Fruit fly (Drosophila melanogaster) whole organism, embryonic: ENCODE results near the gene CG43063.

ENCODE experiments used
- B-H2 ChIP-seq: fragments of 200-800 bp; sonication (Bioruptor generic); optimal IDR thresholded peaks from 2 replicates; lab custom pipeline; 2018; ENCODE audit warnings: missing biosample characterization, mild to moderate bottlenecking, missing genetic modification characterization
- Bdp1 ChIP-seq: fragments of 200-800 bp; sonication (Bioruptor generic); optimal IDR thresholded peaks from 3 replicates; lab custom pipeline; 2016; ENCODE audit warnings: missing biosample characterization, missing genetic modification characterization
- CG10565 ChIP-seq: fragments of 200-800 bp; sonication (Bioruptor generic); optimal IDR thresholded peaks from 3 replicates; lab custom pipeline; 2016; ENCODE audit warnings: missing biosample characterization, mild to moderate bottlenecking, missing genetic modification characterization
- CG11398 ChIP-seq: fragments of 200-800 bp; sonication (Bioruptor generic); optimal IDR thresholded peaks from 2 replicates; lab custom pipeline; 2016; ENCODE audit warnings: missing biosample characterization, missing genetic modification characterization
- CG11696 ChIP-seq: fragments of 200-800 bp; sonication (Bioruptor generic); IDR thresholded peaks from 2 replicates; pipeline ENCODE4 v1.3.6; 2022; ENCODE audit warnings: missing biosample characterization, missing genetic modification characterization
- CG11723 ChIP-seq: fragments of 200-800 bp; sonication (Bioruptor generic); optimal IDR thresholded peaks from 2 replicates; lab custom pipeline; 2017; ENCODE audit warnings: missing biosample characterization, mild to moderate bottlenecking, missing genetic modification characterization
- CG12299 ChIP-seq: fragments of 200-800 bp; sonication (Bioruptor generic); optimal IDR thresholded peaks from 2 replicates; lab custom pipeline; 2018; ENCODE audit warnings: missing biosample characterization, mild to moderate bottlenecking, missing genetic modification characterization
- CG12391 ChIP-seq: fragments of 200-800 bp; sonication (Bioruptor generic); optimal IDR thresholded peaks from 3 replicates; lab custom pipeline; 2018; ENCODE audit warnings: missing biosample characterization, mild to moderate bottlenecking, missing genetic modification characterization, moderate library complexity
- CG13296 ChIP-seq: fragments of 200-800 bp; sonication (Bioruptor generic); optimal IDR thresholded peaks from 3 replicates; lab custom pipeline; 2018; ENCODE audit warnings: missing biosample characterization, mild to moderate bottlenecking, missing genetic modification characterization
- CG1603 ChIP-seq: fragments of 200-800 bp; sonication (Bioruptor generic); optimal IDR thresholded peaks from 2 replicates; lab custom pipeline; 2019; ENCODE audit warnings: missing biosample characterization, mild to moderate bottlenecking, missing genetic modification characterization, moderate library complexity
- CG16779 ChIP-seq: fragments of 200-800 bp; sonication (Bioruptor generic); IDR thresholded peaks from 2 replicates; pipeline ENCODE4 v1.3.6; 2022; ENCODE audit warnings: missing biosample characterization, missing genetic modification characterization
- CG18011 ChIP-seq: fragments of 200-800 bp; sonication (Bioruptor generic); optimal IDR thresholded peaks from 2 replicates; lab custom pipeline; 2017; ENCODE audit warnings: missing biosample characterization, missing genetic modification characterization, mild to moderate bottlenecking, moderate library complexity, missing genotype
- CG34422 ChIP-seq: fragments of 200-800 bp; sonication (Bioruptor generic); IDR thresholded peaks from 3 replicates; pipeline ENCODE4 v1.3.6; 2022; ENCODE audit warnings: missing biosample characterization, missing genetic modification characterization
- CG3847 ChIP-seq: fragments of 200-800 bp; sonication (Bioruptor generic); IDR thresholded peaks from 2 replicates; pipeline ENCODE4 v1.3.6; 2022; ENCODE audit warnings: missing biosample characterization, missing genetic modification characterization
- CG42726 ChIP-seq: fragments of 200-800 bp; sonication (Bioruptor generic); IDR thresholded peaks from 2 replicates; pipeline ENCODE4 v1.3.6; 2022; ENCODE audit warnings: missing biosample characterization, missing genetic modification characterization; ENCODE audit not compliant: partially characterized antibody
- CG6683 ChIP-seq: fragments of 200-800 bp; sonication (Bioruptor generic); optimal IDR thresholded peaks from 2 replicates; lab custom pipeline; 2017; ENCODE audit warnings: missing biosample characterization, mild to moderate bottlenecking, missing genetic modification characterization, missing genetic modification reagents
- CG9437 ChIP-seq: fragments of 200-800 bp; sonication (Bioruptor generic); optimal IDR thresholded peaks from 2 replicates; lab custom pipeline; 2018; ENCODE audit warnings: missing biosample characterization, mild to moderate bottlenecking, missing genetic modification characterization
- Dad ChIP-seq: fragments of 200-800 bp; sonication (Bioruptor generic); optimal IDR thresholded peaks from 3 replicates; lab custom pipeline; 2016; ENCODE audit warnings: missing biosample characterization, missing genetic modification characterization
- H2.0 ChIP-seq: fragments of 200-800 bp; sonication (Bioruptor generic); IDR thresholded peaks from 2 replicates; pipeline ENCODE4 v1.3.6; 2022; ENCODE audit warnings: missing biosample characterization, missing genetic modification characterization
- Hr51 ChIP-seq, 2 experiments: fragments of 200-800 bp; sonication (Bioruptor generic); optimal IDR thresholded peaks; 2 replicates in 1 of 2; 3 replicates in 1 of 2; lab custom pipeline; 2016 to 2018; ENCODE audit warnings: missing biosample characterization in 2 of 2, missing genetic modification characterization in 2 of 2, mild to moderate bottlenecking in 1 of 2, moderate library complexity in 1 of 2
- Jarid2 ChIP-seq: fragments of 200-800 bp; sonication (Bioruptor generic); optimal IDR thresholded peaks from 3 replicates; lab custom pipeline; 2017; ENCODE audit warnings: mild to moderate bottlenecking, missing biosample characterization, missing genetic modification reagents, missing genetic modification characterization
- NC2β ChIP-seq: fragments of 200-800 bp; sonication (Bioruptor generic); optimal IDR thresholded peaks from 2 replicates; lab custom pipeline; 2016; ENCODE audit warnings: missing biosample characterization, missing genetic modification characterization
- Neu2 ChIP-seq: fragments of 200-800 bp; sonication (Bioruptor generic); optimal IDR thresholded peaks from 3 replicates; lab custom pipeline; 2016; ENCODE audit warnings: missing biosample characterization, missing genetic modification characterization, borderline replicate concordance
- Nf-YA ChIP-seq: fragments of 200-800 bp; sonication (Bioruptor generic); IDR thresholded peaks from 2 replicates; pipeline ENCODE4 v1.3.6; 2022; ENCODE audit warnings: missing biosample characterization, missing genetic modification characterization
- Nf-YB ChIP-seq: fragments of 200-800 bp; sonication (Bioruptor generic); optimal IDR thresholded peaks from 3 replicates; lab custom pipeline; 2019; ENCODE audit warnings: missing biosample characterization, mild to moderate bottlenecking, missing genetic modification characterization, moderate library complexity
- PHDP ChIP-seq: fragments of 200-800 bp; sonication (Bioruptor generic); optimal IDR thresholded peaks from 3 replicates; lab custom pipeline; 2018; ENCODE audit warnings: missing biosample characterization, mild to moderate bottlenecking, missing genetic modification characterization, moderate library complexity
- Rx ChIP-seq: fragments of 200-800 bp; sonication (Bioruptor generic); IDR thresholded peaks from 2 replicates; pipeline ENCODE4 v1.3.6; 2022; ENCODE audit warnings: missing biosample characterization, missing genetic modification characterization
- Side ChIP-seq: fragments of 200-800 bp; sonication (Bioruptor generic); optimal IDR thresholded peaks from 2 replicates; lab custom pipeline; 2016; ENCODE audit warnings: missing biosample characterization, missing genetic modification characterization
- Sin3A ChIP-seq: fragments of >200 bp; optimal IDR thresholded peaks from 2 replicates; lab custom pipeline; 2018
- Six4 ChIP-seq: fragments of 200-800 bp; sonication (Bioruptor generic); optimal IDR thresholded peaks from 2 replicates; lab custom pipeline; 2016; ENCODE audit warnings: missing biosample characterization, missing genetic modification characterization
- Spps ChIP-seq: fragments of 200-800 bp; sonication (Bioruptor generic); optimal IDR thresholded peaks from 2 replicates; lab custom pipeline; 2018; ENCODE audit warnings: missing biosample characterization, mild to moderate bottlenecking, missing genetic modification characterization
- Sry-β ChIP-seq: fragments of 200-800 bp; sonication (Bioruptor generic); optimal IDR thresholded peaks from 2 replicates; lab custom pipeline; 2018; ENCODE audit warnings: missing biosample characterization, mild to moderate bottlenecking, missing genetic modification characterization, moderate library complexity
- Vsx1 ChIP-seq: fragments of 200-800 bp; sonication (Bioruptor generic); optimal IDR thresholded peaks from 2 replicates; lab custom pipeline; 2017; ENCODE audit warnings: missing biosample characterization, mild to moderate bottlenecking, missing genetic modification characterization, missing genetic modification reagents
- amos ChIP-seq: fragments of 200-800 bp; sonication (Bioruptor generic); IDR thresholded peaks from 2 replicates; pipeline ENCODE4 v1.3.6; 2022; ENCODE audit warnings: missing biosample characterization, missing genetic modification characterization; ENCODE audit not compliant: partially characterized antibody
- az2 ChIP-seq: fragments of 200-800 bp; sonication (Bioruptor generic); optimal IDR thresholded peaks from 3 replicates; lab custom pipeline; 2016; ENCODE audit warnings: missing biosample characterization, missing genetic modification characterization
- da ChIP-seq: fragments of 200-800 bp; sonication (Bioruptor generic); optimal IDR thresholded peaks from 2 replicates; lab custom pipeline; 2016; ENCODE audit warnings: missing biosample characterization, missing genetic modification characterization
- danr ChIP-seq: fragments of 200-800 bp; sonication (Bioruptor generic); IDR thresholded peaks from 2 replicates; pipeline ENCODE4 v1.3.6; 2022; ENCODE audit warnings: missing biosample characterization, missing genetic modification characterization
- ham ChIP-seq: fragments of 200-800 bp; sonication (Bioruptor generic); IDR thresholded peaks from 2 replicates; pipeline ENCODE4 v1.3.6; 2022; ENCODE audit warnings: missing biosample characterization, missing genetic modification characterization
- insv ChIP-seq, 2 experiments: fragments of 200-800 bp; sonication (Bioruptor generic); optimal IDR thresholded peaks; 3 replicates each; lab custom pipeline; 2016 to 2018; ENCODE audit warnings: missing biosample characterization in 2 of 2, missing genetic modification characterization in 2 of 2
- kay ChIP-seq: fragments of 200-800 bp; sonication (Bioruptor generic); optimal IDR thresholded peaks from 2 replicates; lab custom pipeline; 2016; ENCODE audit warnings: missing biosample characterization, missing genetic modification characterization
- lola ChIP-seq, 3 experiments: fragments of >200 bp in 2 of 3; fragments of 200-800 bp in 1 of 3; sonication (Bioruptor generic) in 1 of 3; optimal IDR thresholded peaks; 2 replicates each; lab custom pipeline; 2017 to 2019; ENCODE audit warnings: missing biosample characterization in 3 of 3, missing genetic modification characterization in 3 of 3, mild to moderate bottlenecking in 1 of 3, moderate library complexity in 1 of 3
- otp ChIP-seq: fragments of 200-800 bp; sonication (Bioruptor generic); IDR thresholded peaks from 3 replicates; pipeline ENCODE4, ENCODE4 v1.3.6; 2022; ENCODE audit warnings: missing biosample characterization, missing genetic modification characterization
- repo ChIP-seq: fragments of 200-800 bp; sonication (Bioruptor generic); optimal IDR thresholded peaks from 2 replicates; lab custom pipeline; 2016; ENCODE audit warnings: missing biosample characterization, missing genetic modification characterization
- scrt ChIP-seq: fragments of 200-800 bp; sonication (Bioruptor generic); optimal IDR thresholded peaks from 2 replicates; lab custom pipeline; 2018; ENCODE audit warnings: missing biosample characterization, mild to moderate bottlenecking, missing genetic modification characterization, moderate library complexity
- seq ChIP-seq: fragments of 200-800 bp; sonication (Bioruptor generic); IDR thresholded peaks from 2 replicates; pipeline ENCODE4 v1.3.6; 2022; ENCODE audit warnings: missing biosample characterization, missing genetic modification characterization
- sqz ChIP-seq: fragments of 200-800 bp; sonication (Bioruptor generic); optimal IDR thresholded peaks from 3 replicates; lab custom pipeline; 2018; ENCODE audit warnings: missing biosample characterization, mild to moderate bottlenecking, missing genetic modification characterization
- tup ChIP-seq: fragments of 200-800 bp; sonication (Bioruptor generic); optimal IDR thresholded peaks from 2 replicates; lab custom pipeline; 2016; ENCODE audit warnings: missing biosample characterization, mild to moderate bottlenecking, missing genetic modification characterization, moderate library complexity
- vfl ChIP-seq: fragments of 200-800 bp; sonication (Bioruptor generic); optimal IDR thresholded peaks from 2 replicates; lab custom pipeline; 2016; ENCODE audit warnings: missing biosample characterization, missing genetic modification characterization

The CG43063 gene

dm6 chr3R:13044459-13044858 lies 41.6 kb upstream of the CG43063 start, which contains the start of gene Hsc70-2:
TSS of gene Hsc70-2 (plus strand) at chr3R:13044759.
- TF ChIP-seq Six4 (GFP tag; lab: Kevin White, UChicago) (no peak), CG1603 (tag; lab: Kevin White, UChicago) (no peak), CG11696 (GFP tag; lab: Robert Waterston, UW) (no peak), lola (GFP tag; optimal IDR thresholded peaks at IDR 0.05; lab: Kevin White, UChicago) (no peak), CG12391 (tag; lab: Kevin White, UChicago) (no peak), Sin3A (lab: Kevin White, UChicago) (no peak), scrt (GFP tag; lab: Kevin White, UChicago) (no peak), da (GFP tag; lab: Kevin White, UChicago) (no peak), CG34422 (GFP tag; lab: Robert Waterston, UW) (no peak), vfl (GFP tag; lab: Kevin White, UChicago) (no peak), CG13296 (GFP tag; lab: Kevin White, UChicago) (no peak), CG16779 (GFP tag; lab: Robert Waterston, UW) (no peak), insv (GFP tag; optimal IDR thresholded peaks at IDR 0.05; lab: Kevin White, UChicago) (no peak), Side (no peak), CG11398 (no peak)

- no peak for TF ChIP-seq Sry-β (GFP tag; lab: Kevin White, UChicago)
- TF ChIP-seq, all 482 proteins: peak for 0
Observed at dm6 chr3R:13047431-13047830, 38.6 kb upstream of the CG43063 start, which contains the start of gene CG31157. TSS of gene CG31157 (plus strand) at chr3R:13047731.

- 0 out of 3 replicates have a peak, but pooled peaks have one; percentile 41 for TF ChIP-seq otp (GFP tag; lab: Robert Waterston, UW)
- TF ChIP-seq Dad (GFP tag; lab: Kevin White, UChicago) = no peak
- peak; percentile 31 for TF ChIP-seq PHDP
- no peak for TF ChIP-seq Hr51 (GFP tag; optimal IDR thresholded peaks at IDR 0.05; lab: Kevin White, UChicago)
- no peak for TF ChIP-seq CG18011 (GFP tag; lab: Kevin White, UChicago)
- no peak for TF ChIP-seq CG11723 (GFP tag; lab: Kevin White, UChicago)
- no peak for TF ChIP-seq sqz
- no peak for TF ChIP-seq danr (GFP tag; lab: Robert Waterston, UW)
- no peak for TF ChIP-seq Neu2 (GFP tag; lab: Kevin White, UChicago)
- TF ChIP-seq Vsx1 = peak; percentile 48
- no peak for TF ChIP-seq repo (GFP tag; lab: Kevin White, UChicago)
- TF ChIP-seq tup (GFP tag; lab: Kevin White, UChicago) = no peak
- TF ChIP-seq H2.0 = no peak
- no peak for TF ChIP-seq Spps (tag; lab: Kevin White, UChicago)
- TF ChIP-seq CG42726 (GFP tag; lab: Robert Waterston, UW) = no peak; the same call in 1 of the 2 replicates
- TF ChIP-seq CG9437 = no peak
- TF ChIP-seq Jarid2 (GFP tag; lab: Kevin White, UChicago) = peak; percentile 83
- TF ChIP-seq CG6683 = no peak
- TF ChIP-seq CG10565 (GFP tag; lab: Kevin White, UChicago) = no peak
- TF ChIP-seq NC2β = no peak
- 0 out of 2 replicates have a peak, but pooled peaks have one; percentile 32 for TF ChIP-seq seq (GFP tag; lab: Robert Waterston, UW)
- no peak for TF ChIP-seq Bdp1
- TF ChIP-seq Nf-YB (GFP tag; lab: Kevin White, UChicago) = no peak
- TF ChIP-seq amos (GFP tag; lab: Robert Waterston, UW) = peak; percentile 26; the same call in 1 of the 2 replicates
- no peak for TF ChIP-seq ham
- peak; percentile 44 for TF ChIP-seq kay (GFP tag; lab: Kevin White, UChicago)
- TF ChIP-seq CG3847 (GFP tag; lab: Robert Waterston, UW) = no peak
- TF ChIP-seq B-H2 (GFP tag; lab: Kevin White, UChicago) = peak; percentile 42
- peak; percentile 9 for TF ChIP-seq CG12299
- TF ChIP-seq Rx (GFP tag; lab: Robert Waterston, UW) = no peak
- TF ChIP-seq Nf-YA = no peak
- TF ChIP-seq az2 (GFP tag; lab: Kevin White, UChicago) = no peak
Observed at dm6 chr3R:13051298-13051723, 34.7 kb upstream of the CG43063 start, which contains the start of gene CG7966. TSS of gene CG7966 (minus strand) at chr3R:13051453.
